Worm (Caenorhabditis elegans): ENCODE results near the gene iglr-1.

The iglr-1 gene

DNA sequence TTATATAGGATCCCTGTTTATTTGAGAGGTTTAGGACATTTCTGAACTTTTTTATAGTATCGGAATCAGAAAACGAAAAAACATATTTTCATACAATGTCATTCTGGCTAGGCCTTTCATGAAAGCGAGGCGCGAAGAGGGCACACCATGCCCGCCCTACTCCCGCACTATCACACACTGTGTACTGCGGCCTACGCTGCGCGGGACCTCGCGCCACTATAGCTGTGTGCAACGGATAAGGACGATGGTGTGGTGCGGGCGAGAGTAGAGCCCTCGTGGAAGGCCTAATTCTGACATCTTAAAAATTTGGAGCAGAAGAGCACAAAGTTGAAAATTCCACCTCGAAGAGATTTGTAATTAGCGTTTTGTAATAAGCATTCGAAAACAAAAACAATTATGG is 19.8 kb upstream of the iglr-1 start:
- TF ChIP-seq ceh-8 (GFP tag; optimal IDR thresholded peaks at IDR 0.05): no peak
- TF ChIP-seq snpc-4 (tag; optimal IDR thresholded peaks at IDR 0.05): peak; percentile 26

- peak; percentile 61 for TF ChIP-seq egl-13 (tag; optimal IDR thresholded peaks at IDR 0.05)
- TF ChIP-seq nhr-71 (tag; optimal IDR thresholded peaks at IDR 0.05): peak; percentile 40
- peak; percentile 54 for TF ChIP-seq unc-86 (tag; optimal IDR thresholded peaks at IDR 0.05)
- peak; percentile 72 for TF ChIP-seq lin-14 (GFP tag; optimal IDR thresholded peaks at IDR 0.05)
- TF ChIP-seq vab-15 (tag; optimal IDR thresholded peaks at IDR 0.05): no peak
- no peak for TF ChIP-seq skn-1 (tag; optimal IDR thresholded peaks at IDR 0.05)
- peak; percentile 15 for TF ChIP-seq swsn-7 (tag; optimal IDR thresholded peaks at IDR 0.05)
- 0 out of 2 replicates have a peak, but pooled peaks have one; percentile 13 for TF ChIP-seq ceh-88 (GFP tag; IDR thresholded peaks at IDR 0.05)
Measured at ce11 chrX:15008697-15009096, 17.5 kb upstream of the iglr-1 start.

DNA sequence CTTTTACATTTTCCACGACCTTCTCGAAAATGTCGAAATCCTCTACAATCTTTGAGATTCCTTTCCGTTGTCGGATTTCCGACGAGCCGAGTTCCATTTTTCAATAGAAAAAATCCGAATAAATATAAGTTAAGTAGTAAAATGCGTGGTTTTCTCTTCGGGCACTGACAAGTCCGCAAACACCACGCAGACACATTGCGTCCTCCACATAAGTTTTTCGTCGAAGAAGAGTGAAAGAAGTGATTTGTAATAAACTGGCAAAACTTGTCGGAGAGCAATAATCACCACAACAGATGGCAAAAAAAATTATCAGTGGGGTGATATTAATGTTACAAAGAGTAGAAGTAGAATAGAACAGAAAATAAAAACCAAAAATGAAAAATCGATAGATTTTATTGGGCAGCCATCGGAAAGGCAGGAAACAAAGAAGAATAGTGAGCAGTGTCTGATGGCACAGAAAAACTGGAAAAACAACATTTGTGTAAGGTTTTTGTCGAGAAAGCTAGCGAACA is 15.7 kb upstream of the iglr-1 start, which contains the start of gene ergi-2:
Gene ergi-2 (minus strand): TSS at position 462 of the 512 bp plus-strand sequence.
- TF ChIP-seq nhr-71 (tag; optimal IDR thresholded peaks at IDR 0.05): peak; percentile 15
- no peak for TF ChIP-seq nhr-28 (tag; optimal IDR thresholded peaks at IDR 0.05)
- TF ChIP-seq swsn-7 (tag; optimal IDR thresholded peaks at IDR 0.05): peak; percentile 11
- peak; percentile 38 for TF ChIP-seq snu-23 (GFP tag; optimal IDR thresholded peaks at IDR 0.05)
- peak; percentile 41 for TF ChIP-seq unc-130 (tag; optimal IDR thresholded peaks at IDR 0.05)
- peak; percentile 23 for TF ChIP-seq nhr-20 (tag; optimal IDR thresholded peaks at IDR 0.05)
- TF ChIP-seq C16A3.4 (tag; optimal IDR thresholded peaks at IDR 0.05): no peak
- peak; percentile 18 for TF ChIP-seq skn-1 (tag; optimal IDR thresholded peaks at IDR 0.05)
- TF ChIP-seq lin-14 (GFP tag; optimal IDR thresholded peaks at IDR 0.05): peak; percentile 0
- TF ChIP-seq efl-1 (optimal IDR thresholded peaks at IDR 0.05): peak in 1 of 2 experiments; percentile 8
- peak; percentile 2 to 46 for TF ChIP-seq efl-1 (GFP tag; optimal IDR thresholded peaks at IDR 0.05 in 1 of 2)
- no peak for TF ChIP-seq lin-39 (tag; optimal IDR thresholded peaks at IDR 0.05)
- no peak for TF ChIP-seq vab-15 (tag; optimal IDR thresholded peaks at IDR 0.05)
- TF ChIP-seq lsy-2 (tag; optimal IDR thresholded peaks at IDR 0.05): peak in 1 of 2 experiments; percentile 44
- no peak for TF ChIP-seq tlp-1 (tag; optimal IDR thresholded peaks at IDR 0.05)
- no peak for TF ChIP-seq zag-1 (tag; optimal IDR thresholded peaks at IDR 0.05)
- peak; percentile 1 for TF ChIP-seq rnt-1 (tag; optimal IDR thresholded peaks at IDR 0.05)
- TF ChIP-seq mab-9 (GFP tag; IDR thresholded peaks at IDR 0.05): no peak
- no peak for TF ChIP-seq alr-1 (tag; optimal IDR thresholded peaks at IDR 0.05; ENCODE audit: borderline replicate concordance)
- no peak for TF ChIP-seq dsc-1 (tag; optimal IDR thresholded peaks at IDR 0.05)
- peak; percentile 82 for TF ChIP-seq F16B12.6 (tag; optimal IDR thresholded peaks at IDR 0.05)
- peak in 2 of 3 experiments; percentile 8 to 24 for TF ChIP-seq dpl-1 (GFP tag; optimal IDR thresholded peaks at IDR 0.05)
- peak; percentile 5 for TF ChIP-seq nhr-47 (tag; optimal IDR thresholded peaks at IDR 0.05)
- TF ChIP-seq lin-35 (GFP tag; optimal IDR thresholded peaks at IDR 0.05): peak; percentile 3 to 23
- TF ChIP-seq blmp-1 (tag; optimal IDR thresholded peaks at IDR 0.05): peak; percentile 85
- TF ChIP-seq mep-1 (tag; optimal IDR thresholded peaks at IDR 0.05): peak; percentile 42
- peak in 1 of 3 experiments; percentile 9 for TF ChIP-seq ceh-82 (tag; optimal IDR thresholded peaks at IDR 0.05)

- TF ChIP-seq mef-2 (tag; optimal IDR thresholded peaks at IDR 0.05) (no peak), elt-2 (tag; optimal IDR thresholded peaks at IDR 0.05) (peak; percentile 18), efl-1 (optimal IDR thresholded peaks at IDR 0.05) (no peak), efl-1 (GFP tag; optimal IDR thresholded peaks at IDR 0.05 in 1 of 2) (peak in 1 of 2 experiments; percentile 41), C04F5.9 (tag; optimal IDR thresholded peaks at IDR 0.05) (no peak), ztf-11 (tag; optimal IDR thresholded peaks at IDR 0.05) (no peak)
Measured at ce11 chrX:15003891-15004550, 12.8 kb upstream of the iglr-1 start, which contains the start of gene slc-25A18.1. Gene slc-25A18.1, minus strand, starts transcription at chrX:15003941.

All from whole organism, L1 larva.